Worm (Caenorhabditis elegans): ENCODE data around the gene T07E3.2.
A peak's percentile ranks its signal among the peaks of the same experiment; 100 is the strongest.

DNA sequence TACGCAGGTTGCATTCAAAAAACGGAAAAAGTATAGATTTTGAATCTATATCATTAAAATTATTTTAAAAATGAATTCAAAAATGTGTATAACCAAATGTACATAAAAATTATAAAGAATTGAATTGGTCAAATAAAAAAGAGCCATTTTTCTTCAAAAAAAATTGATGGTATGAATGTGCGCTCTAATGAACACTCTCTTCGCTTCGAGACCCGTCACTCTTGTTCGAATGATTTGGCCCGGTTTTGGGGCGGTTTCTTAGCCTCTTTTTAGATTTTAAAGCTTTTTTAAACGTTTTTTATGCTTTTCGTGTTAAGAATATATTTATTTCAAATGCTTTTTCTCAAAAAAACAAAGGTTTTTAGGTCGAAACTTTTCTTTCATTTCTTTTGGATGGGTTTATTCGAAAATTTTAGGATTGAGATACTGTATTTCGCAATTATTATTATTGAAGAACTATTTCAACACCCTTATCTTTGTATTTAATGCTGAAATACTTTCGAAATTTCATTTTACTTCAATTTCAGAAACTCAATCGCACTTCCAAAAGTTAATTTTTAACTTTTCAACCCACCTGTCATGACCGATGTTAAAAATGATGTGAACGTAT is 23.2 kb downstream of the T07E3.2 start, which contains the start of gene inf-1:
- no peak for TF ChIP-seq lin-35 (GFP tag; optimal IDR thresholded peaks at IDR 0.05)
- no peak for TF ChIP-seq ztf-28 (GFP tag; IDR thresholded peaks at IDR 0.05)
- no peak for TF ChIP-seq C17E4.6 (GFP tag; IDR thresholded peaks at IDR 0.05)
- TF ChIP-seq dpl-1 (GFP tag; optimal IDR thresholded peaks at IDR 0.05) = peak; percentile 46
- no peak for TF ChIP-seq akir-1 (GFP tag; optimal IDR thresholded peaks at IDR 0.05)
- TF ChIP-seq madf-8 (GFP tag; conservative IDR thresholded peaks at IDR 0.05) = no peak
- no peak for TF ChIP-seq unc-62 (GFP tag; optimal IDR thresholded peaks at IDR 0.05)
- TF ChIP-seq ztf-6 (GFP tag; IDR thresholded peaks at IDR 0.05) = no peak
- TF ChIP-seq hmg-20 (GFP tag; IDR thresholded peaks at IDR 0.05) = no peak
- TF ChIP-seq chd-7 (tag; optimal IDR thresholded peaks at IDR 0.05) = no peak
- TF ChIP-seq hlh-26 (GFP tag; conservative IDR thresholded peaks at IDR 0.05) = no peak

Measured in whole organism, young adult.